Worm (Caenorhabditis elegans) whole organism, L4/young adult: ENCODE results near the gene col-154.

Experiments
- dao-5 ChIP-seq: sonication (generic microtip); optimal IDR thresholded peaks from 2 replicates; lab custom pipeline; 2016; ENCODE audit warnings: missing genotype, missing genetic modification characterization, moderate library complexity, missing compliant biosample characterization
- him-1 ChIP-seq: sonication (generic microtip); optimal IDR thresholded peaks from 2 replicates; lab custom pipeline; 2016; ENCODE audit warnings: missing genotype, missing genetic modification reagents, missing genetic modification characterization, missing compliant biosample characterization

ce11 chrV:11424565-11424964 lies 39.4 kb downstream of the col-154 start, which contains the start of gene T26H10.2:
- TF ChIP-seq him-1 (tag; lab: Kevin White, UChicago), result no peak
- no peak for TF ChIP-seq dao-5 (tag; lab: Kevin White, UChicago)
